Worm (Caenorhabditis elegans) whole organism, L1 larva: Measurements from ENCODE around the gene F58H1.2.
A peak's percentile ranks its signal among the peaks of the same experiment; 100 is the strongest.

Experiments used
- C04F5.9 ChIP-seq: sonication (generic microtip); optimal IDR thresholded peaks from 2 replicates; lab custom pipeline; 2016; ENCODE audit warnings: missing genetic modification characterization, missing compliant biosample characterization
- C16A3.4 ChIP-seq: fragments of 150-350 bp; optimal IDR thresholded peaks from 2 replicates; lab custom pipeline; 2014; ENCODE audit warnings: missing biosample characterization, missing genetic modification characterization
- C34B4.2 ChIP-seq: sonication (generic microtip); optimal IDR thresholded peaks from 2 replicates; lab custom pipeline; 2017; ENCODE audit warnings: mild to moderate bottlenecking, missing genetic modification characterization, missing compliant biosample characterization
- aly-2 ChIP-seq: fragments of 150-350 bp; optimal IDR thresholded peaks from 2 replicates; lab custom pipeline; 2014; ENCODE audit warnings: missing biosample characterization, missing genetic modification characterization
- ama-1 ChIP-seq: fragments of 150-350 bp; optimal IDR thresholded peaks from 2 replicates; lab custom pipeline; 2014
- blmp-1 ChIP-seq: fragments of 150-350 bp; optimal IDR thresholded peaks from 2 replicates; lab custom pipeline; 2014; ENCODE audit warnings: missing biosample characterization, missing genetic modification characterization
- ceh-88 ChIP-seq: fragments of 200-800 bp; sonication (Bioruptor generic); IDR thresholded peaks from 2 replicates; pipeline ENCODE4 v1.3.6; 2022; ENCODE audit warnings: missing genetic modification characterization, missing compliant biosample characterization
- dpl-1 ChIP-seq, 3 experiments: fragments of 150-350 bp in 2 of 3; sonication (generic microtip) in 1 of 3; optimal IDR thresholded peaks; 2 replicates each; lab custom pipeline; 2014 to 2017; ENCODE audit warnings: missing biosample characterization in 3 of 3, missing genetic modification characterization in 3 of 3, missing genetic modification reagents in 3 of 3
- dsc-1 ChIP-seq: sonication (generic microtip); optimal IDR thresholded peaks from 2 replicates; lab custom pipeline; 2016; ENCODE audit warnings: mild to moderate bottlenecking, missing genetic modification characterization, missing compliant biosample characterization
- efl-1 ChIP-seq, 4 experiments: fragments of 150-350 bp; optimal IDR thresholded peaks in 3 of 4; peaks in 1 of 4; 1 replicate in 1 of 4; 2 replicates in 3 of 4; lab custom pipeline; 2014; ENCODE audit warnings: missing biosample characterization in 2 of 4, missing genetic modification characterization in 2 of 4, missing genetic modification reagents in 2 of 4
- efl-3 ChIP-seq: fragments of 200-800 bp; sonication (Bioruptor generic); optimal IDR thresholded peaks from 2 replicates; lab custom pipeline; 2018; ENCODE audit warnings: mild to moderate bottlenecking, missing genetic modification characterization, missing compliant biosample characterization
- elt-3 ChIP-seq, 6 experiments: fragments of 150-350 bp in 1 of 6; sonication (generic microtip); optimal IDR thresholded peaks; 2 replicates each; lab custom pipeline; 2017 to 2018; ENCODE audit warnings: missing biosample characterization in 6 of 6, missing genetic modification characterization in 6 of 6, inconsistent platforms in 1 of 6
- ets-5 ChIP-seq: fragments of 200-800 bp; sonication (Bioruptor generic); IDR thresholded peaks from 2 replicates; pipeline ENCODE4 v1.3.6; 2022; ENCODE audit warnings: missing genetic modification characterization, missing compliant biosample characterization
- fkh-8 ChIP-seq: sonication (generic microtip); optimal IDR thresholded peaks from 2 replicates; lab custom pipeline; 2016; ENCODE audit warnings: mild to moderate bottlenecking, missing genetic modification characterization, missing compliant biosample characterization
- fos-1 ChIP-seq: fragments of 150-350 bp; optimal IDR thresholded peaks from 2 replicates; lab custom pipeline; 2014; ENCODE audit warnings: missing biosample characterization, missing genetic modification characterization
- irx-1 ChIP-seq: sonication (generic microtip); optimal IDR thresholded peaks from 2 replicates; lab custom pipeline; 2016; ENCODE audit warnings: missing genetic modification characterization, missing compliant biosample characterization
- isw-1 ChIP-seq: fragments of 200-800 bp; sonication (Bioruptor generic); IDR thresholded peaks from 2 replicates; pipeline ENCODE4 v1.3.6; 2022; ENCODE audit warnings: missing genetic modification characterization, missing compliant biosample characterization
- lin-13 ChIP-seq: fragments of 150-350 bp; optimal IDR thresholded peaks from 2 replicates; lab custom pipeline; 2014; ENCODE audit warnings: missing biosample characterization, missing genetic modification reagents, missing genetic modification characterization
- lin-15B ChIP-seq: fragments of 150-350 bp; sonication (generic microtip); optimal IDR thresholded peaks from 3 replicates; lab custom pipeline; 2014; ENCODE audit warnings: missing biosample characterization, missing genetic modification characterization
- lin-35 ChIP-seq, 2 experiments: fragments of 150-350 bp; optimal IDR thresholded peaks; 2 replicates each; lab custom pipeline; 2014; ENCODE audit warnings: missing biosample characterization in 2 of 2, missing genetic modification characterization in 2 of 2, missing genetic modification reagents in 2 of 2
- lin-39 ChIP-seq: fragments of 150-350 bp; optimal IDR thresholded peaks from 2 replicates; lab custom pipeline; 2014; ENCODE audit warnings: missing biosample characterization, missing genetic modification reagents, missing genetic modification characterization
- lir-3 ChIP-seq: sonication (generic microtip); optimal IDR thresholded peaks from 2 replicates; lab custom pipeline; 2016; ENCODE audit warnings: mild to moderate bottlenecking, missing genetic modification characterization, moderate library complexity, missing compliant biosample characterization; ENCODE audit not compliant: poor library complexity
- lsy-2 ChIP-seq, 2 experiments: fragments of 150-350 bp; optimal IDR thresholded peaks; 2 replicates each; lab custom pipeline; 2014; ENCODE audit warnings: missing biosample characterization in 2 of 2, missing genetic modification characterization in 2 of 2
- mab-9 ChIP-seq: fragments of 200-800 bp; sonication (Bioruptor generic); IDR thresholded peaks from 2 replicates; pipeline ENCODE4 v1.3.6; 2022; ENCODE audit warnings: missing genetic modification reagents, missing genetic modification characterization, missing compliant biosample characterization
- mdl-1 ChIP-seq, 2 experiments: fragments of 150-350 bp; optimal IDR thresholded peaks; 2 replicates each; lab custom pipeline; 2014 to 2017; ENCODE audit warnings: missing biosample characterization in 2 of 2, missing genetic modification characterization in 2 of 2, inconsistent platforms in 1 of 2
- mep-1 ChIP-seq: fragments of 150-350 bp; optimal IDR thresholded peaks from 2 replicates; lab custom pipeline; 2014; ENCODE audit warnings: missing biosample characterization, missing genetic modification characterization
- nhr-11 ChIP-seq: fragments of 150-350 bp; optimal IDR thresholded peaks from 2 replicates; lab custom pipeline; 2014; ENCODE audit warnings: missing biosample characterization, missing genetic modification characterization
- nhr-12 ChIP-seq: sonication (generic microtip); optimal IDR thresholded peaks from 2 replicates; lab custom pipeline; 2017; ENCODE audit warnings: missing biosample characterization, missing genetic modification characterization
- nhr-20 ChIP-seq: sonication (generic microtip); optimal IDR thresholded peaks from 2 replicates; lab custom pipeline; 2016; ENCODE audit warnings: mild to moderate bottlenecking, missing genetic modification characterization, missing compliant biosample characterization
- nhr-28 ChIP-seq: fragments of 150-350 bp; optimal IDR thresholded peaks from 2 replicates; lab custom pipeline; 2014; ENCODE audit warnings: missing biosample characterization, missing genetic modification characterization
- nhr-47 ChIP-seq: sonication (generic microtip); optimal IDR thresholded peaks from 2 replicates; lab custom pipeline; 2016; ENCODE audit warnings: mild to moderate bottlenecking, missing genetic modification characterization, moderate library complexity, missing compliant biosample characterization
- nhr-71 ChIP-seq: sonication (generic microtip); optimal IDR thresholded peaks from 2 replicates; lab custom pipeline; 2016; ENCODE audit warnings: mild to moderate bottlenecking, missing genetic modification characterization, moderate library complexity, missing compliant biosample characterization
- nhr-76 ChIP-seq: sonication (generic microtip); optimal IDR thresholded peaks from 2 replicates; lab custom pipeline; 2017; ENCODE audit warnings: missing biosample characterization, missing genetic modification characterization
- nhr-90 ChIP-seq: sonication (generic microtip); optimal IDR thresholded peaks from 2 replicates; lab custom pipeline; 2016; ENCODE audit warnings: mild to moderate bottlenecking, missing genetic modification characterization, missing compliant biosample characterization; ENCODE audit not compliant: poor library complexity
- pag-3 ChIP-seq: sonication (generic microtip); optimal IDR thresholded peaks from 2 replicates; lab custom pipeline; 2017; ENCODE audit warnings: missing genetic modification characterization, mild to moderate bottlenecking, missing compliant biosample characterization, antibody characterized with exemption, borderline replicate concordance; ENCODE audit not compliant: insufficient read depth
- pax-3 ChIP-seq: fragments of 200-800 bp; sonication (Bioruptor generic); optimal IDR thresholded peaks from 2 replicates; lab custom pipeline; 2018; ENCODE audit warnings: mild to moderate bottlenecking, missing genetic modification characterization, moderate library complexity, missing compliant biosample characterization
- rnt-1 ChIP-seq: sonication (generic microtip); optimal IDR thresholded peaks from 2 replicates; lab custom pipeline; 2016; ENCODE audit warnings: mild to moderate bottlenecking, missing genetic modification characterization, moderate library complexity, missing compliant biosample characterization
- skn-1 ChIP-seq: fragments of 150-350 bp; optimal IDR thresholded peaks from 2 replicates; lab custom pipeline; 2014; ENCODE audit warnings: missing biosample characterization, missing genetic modification characterization
- snpc-4 ChIP-seq: fragments of 150-350 bp; optimal IDR thresholded peaks from 2 replicates; lab custom pipeline; 2014; ENCODE audit warnings: missing biosample characterization, missing genetic modification characterization
- snu-23 ChIP-seq: sonication (generic microtip); optimal IDR thresholded peaks from 2 replicates; lab custom pipeline; 2016; ENCODE audit warnings: missing genetic modification characterization, missing compliant biosample characterization
- tbx-2 ChIP-seq: sonication (generic microtip); optimal IDR thresholded peaks from 2 replicates; lab custom pipeline; 2016; ENCODE audit warnings: missing genetic modification characterization, missing compliant biosample characterization
- unc-62 ChIP-seq: fragments of 150-350 bp; optimal IDR thresholded peaks from 2 replicates; lab custom pipeline; 2014; ENCODE audit warnings: missing biosample characterization, missing genetic modification reagents, missing genetic modification characterization
- unc-86 ChIP-seq: sonication (generic microtip); optimal IDR thresholded peaks from 2 replicates; lab custom pipeline; 2016; ENCODE audit warnings: missing genetic modification characterization, missing compliant biosample characterization
- zip-4 ChIP-seq: fragments of 200-800 bp; sonication (Bioruptor generic); optimal IDR thresholded peaks from 2 replicates; lab custom pipeline; 2018; ENCODE audit warnings: mild to moderate bottlenecking, missing genetic modification characterization, moderate library complexity, missing compliant biosample characterization
- ztf-4 ChIP-seq: fragments of 150-350 bp; optimal IDR thresholded peaks from 2 replicates; lab custom pipeline; 2014; ENCODE audit warnings: missing biosample characterization, missing genetic modification characterization

The F58H1.2 gene

DNA sequence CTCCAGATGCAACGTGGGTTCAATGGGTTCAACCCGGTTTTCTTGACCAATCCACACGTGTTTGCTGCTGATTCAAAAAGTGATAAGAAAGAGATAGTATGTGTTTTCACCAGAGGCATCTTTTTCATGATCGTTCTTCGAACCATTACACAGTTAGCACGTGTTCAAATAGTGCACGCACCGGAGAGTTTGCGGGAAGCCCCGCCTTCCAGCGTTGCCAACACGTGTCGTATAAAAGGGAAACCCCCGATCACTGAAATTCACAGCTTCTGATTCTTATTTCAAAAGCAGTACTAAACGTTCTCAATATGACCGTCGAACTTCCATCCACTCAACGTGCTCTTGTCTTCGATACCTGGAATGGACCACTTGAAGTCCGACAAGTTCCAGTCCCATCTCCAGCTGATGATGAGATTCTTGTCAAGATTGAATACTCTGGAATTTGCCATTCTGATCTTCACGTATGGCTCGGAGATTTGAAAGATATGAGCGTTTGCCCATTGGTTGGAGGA is 40.9 kb upstream of the F58H1.2 start, which contains the start of gene adh-1 (continued):
- TF ChIP-seq lin-15B (tag; lab: Kevin White, UChicago) (no peak), nhr-20 (peak; percentile 97), nhr-47 (tag; lab: Kevin White, UChicago) (peak; percentile 77), nhr-12 (tag; lab: Kevin White, UChicago) (no peak), rnt-1 (tag; lab: Kevin White, UChicago) (peak; percentile 91), blmp-1 (tag; lab: Kevin White, UChicago) (peak; percentile 89), snpc-4 (tag; lab: Kevin White, UChicago) (peak; percentile 30), ama-1 (lab: Kevin White, UChicago) (peak; percentile 95), mep-1 (peak; percentile 24), nhr-71 (tag; lab: Kevin White, UChicago) (peak; percentile 97), unc-62 (GFP tag; lab: Kevin White, UChicago) (no peak), ztf-4 (tag; lab: Kevin White, UChicago) (peak; percentile 56), mab-9 (GFP tag; lab: Robert Waterston, UW) (no peak), nhr-90 (peak; percentile 75), mdl-1 (tag; optimal IDR thresholded peaks at IDR 0.05; lab: Kevin White, UChicago) (peak; percentile 25 to 99), nhr-76 (tag; lab: Kevin White, UChicago) (no peak), fos-1 (no peak), tbx-2 (peak; percentile 88), nhr-28 (tag; lab: Kevin White, UChicago) (no peak), pax-3 (tag; lab: Kevin White, UChicago) (peak; percentile 56), irx-1 (tag; lab: Kevin White, UChicago) (peak; percentile 77), isw-1 (GFP tag; lab: Robert Waterston, UW) (no peak), pag-3 (tag; lab: Kevin White, UChicago) (peak; percentile 47), C34B4.2 (peak; percentile 42), lsy-2 (tag; optimal IDR thresholded peaks at IDR 0.05; lab: Kevin White, UChicago) (peak; percentile 48 to 82)

DNA sequence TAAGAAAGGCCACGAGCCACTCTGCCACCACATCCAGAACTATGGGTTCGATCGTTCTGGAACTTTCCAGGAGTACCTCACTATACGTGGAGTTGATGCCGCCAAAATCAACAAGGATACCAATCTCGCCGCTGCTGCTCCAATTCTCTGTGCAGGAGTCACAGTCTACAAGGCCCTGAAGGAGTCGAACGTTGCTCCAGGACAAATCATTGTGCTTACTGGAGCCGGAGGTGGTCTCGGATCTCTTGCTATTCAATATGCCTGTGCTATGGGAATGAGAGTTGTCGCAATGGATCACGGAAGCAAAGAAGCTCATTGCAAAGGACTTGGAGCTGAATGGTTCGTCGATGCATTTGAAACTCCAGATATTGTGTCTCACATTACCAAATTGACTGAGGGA is 40.2 kb upstream of the F58H1.2 start:
- TF ChIP-seq ama-1 (lab: Kevin White, UChicago) (peak; percentile 93), efl-1 (optimal IDR thresholded peaks at IDR 0.05; lab: Kevin White, UChicago) (no peak), efl-1 (GFP tag; optimal IDR thresholded peaks at IDR 0.05 in 1 of 2; lab: Kevin White, UChicago) (peak in 1 of 2 experiments; percentile 91), efl-3 (GFP tag; lab: Kevin White, UChicago) (no peak), nhr-47 (tag; lab: Kevin White, UChicago) (peak; percentile 9)

DNA sequence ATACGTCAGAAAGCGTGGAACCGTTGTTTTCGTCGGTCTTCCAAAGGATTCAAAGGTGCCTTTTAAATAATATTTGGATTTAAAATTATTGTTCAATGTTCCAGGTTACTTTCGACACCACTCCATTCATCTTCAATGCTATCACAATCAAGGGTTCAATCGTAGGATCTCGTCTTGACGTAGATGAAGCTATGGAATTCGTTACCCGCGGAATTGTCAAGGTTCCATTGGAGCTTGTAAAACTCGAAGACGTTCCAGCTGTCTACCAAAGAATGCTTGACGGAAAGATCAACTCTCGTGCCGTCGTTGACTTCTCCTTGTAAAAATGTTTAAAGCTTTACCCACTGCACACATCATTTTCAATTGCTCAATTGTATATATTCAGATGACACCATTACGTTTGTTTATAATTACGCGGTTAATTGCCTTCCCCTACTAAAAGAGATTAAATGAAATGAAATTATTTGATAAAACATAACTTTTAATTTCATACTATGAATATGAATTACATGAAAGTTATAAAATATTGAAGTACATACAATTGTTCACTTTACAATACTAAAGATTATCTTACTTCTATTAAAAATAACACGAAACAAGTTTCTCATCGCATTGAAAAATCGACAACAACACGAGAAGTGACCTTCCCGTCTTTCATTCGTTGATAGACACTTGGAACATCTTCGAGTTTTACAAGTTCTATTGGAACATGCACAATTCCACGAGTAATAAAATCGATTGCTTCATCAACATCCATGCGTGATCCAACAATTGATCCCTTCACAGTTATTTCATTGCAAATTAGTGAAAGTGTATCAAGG is 39.6 kb upstream of the F58H1.2 start:
- TF ChIP-seq snu-23 (GFP tag; lab: Kevin White, UChicago) = peak; percentile 62
- TF ChIP-seq aly-2 (tag; lab: Kevin White, UChicago) = peak; percentile 77
- TF ChIP-seq ceh-88 = peak; percentile 65
- peak in 1 of 2 experiments; percentile 50 for TF ChIP-seq lin-35 (GFP tag; optimal IDR thresholded peaks at IDR 0.05; lab: Kevin White, UChicago)
- TF ChIP-seq dsc-1 (tag; lab: Kevin White, UChicago) = no peak
- TF ChIP-seq unc-86 (tag; lab: Kevin White, UChicago) = no peak
- TF ChIP-seq nhr-11 (tag; lab: Kevin White, UChicago) = no peak
- no peak for TF ChIP-seq unc-62 (GFP tag; lab: Kevin White, UChicago)
- peak; percentile 12 to 37 (median 16) for TF ChIP-seq dpl-1 (GFP tag; optimal IDR thresholded peaks at IDR 0.05; lab: Kevin White, UChicago)
- TF ChIP-seq C16A3.4 (tag; lab: Kevin White, UChicago) = peak; percentile 61
- no peak for TF ChIP-seq zip-4 (GFP tag; lab: Kevin White, UChicago)
- TF ChIP-seq mdl-1 (tag; optimal IDR thresholded peaks at IDR 0.05; lab: Kevin White, UChicago) = no peak
- TF ChIP-seq rnt-1 (tag; lab: Kevin White, UChicago) = peak; percentile 83
- TF ChIP-seq lin-13 = no peak
- TF ChIP-seq lsy-2 (tag; optimal IDR thresholded peaks at IDR 0.05; lab: Kevin White, UChicago) = peak in 1 of 2 experiments; percentile 54
- TF ChIP-seq skn-1 (tag; lab: Kevin White, UChicago) = peak; percentile 7
- peak; percentile 44 for TF ChIP-seq C04F5.9 (tag; lab: Kevin White, UChicago)
- TF ChIP-seq ets-5 = no peak
- peak; percentile 13 for TF ChIP-seq lir-3 (tag; lab: Kevin White, UChicago)
- TF ChIP-seq nhr-71 (tag; lab: Kevin White, UChicago) = peak; percentile 53
- TF ChIP-seq pax-3 (tag; lab: Kevin White, UChicago) = peak; percentile 50
- peak; percentile 40 for TF ChIP-seq lin-39 (tag; lab: Kevin White, UChicago)
- no peak for TF ChIP-seq lin-15B (tag; lab: Kevin White, UChicago)
- TF ChIP-seq elt-3 (tag; optimal IDR thresholded peaks at IDR 0.05; lab: Kevin White, UChicago) = peak in 1 of 6 experiments; percentile 3
- peak; percentile 94 for TF ChIP-seq ama-1 (lab: Kevin White, UChicago)
- TF ChIP-seq fkh-8 (tag; lab: Kevin White, UChicago) = no peak
- TF ChIP-seq irx-1 (tag; lab: Kevin White, UChicago) = peak; percentile 51
